Fruit fly (Drosophila melanogaster) whole organism, wandering third instar larva: Measurements from ENCODE around the gene CSN5.

Source experiments
- Abd-B ChIP-seq: fragments of >200 bp; optimal IDR thresholded peaks from 2 replicates; lab custom pipeline; 2017; ENCODE audit warnings: missing biosample characterization, missing genetic modification characterization
- Hnf4 ChIP-seq: fragments of 200-800 bp; sonication (Bioruptor generic); optimal IDR thresholded peaks from 2 replicates; lab custom pipeline; 2016; ENCODE audit warnings: missing biosample characterization, mild to moderate bottlenecking, missing genetic modification characterization
- Jra ChIP-seq: sonication (Bioruptor generic); optimal IDR thresholded peaks from 2 replicates; lab custom pipeline; 2016; ENCODE audit warnings: missing biosample characterization, missing genetic modification characterization
- Mio ChIP-seq: sonication (Bioruptor generic); optimal IDR thresholded peaks from 2 replicates; lab custom pipeline; 2016; ENCODE audit warnings: missing biosample characterization, missing genetic modification characterization
- br ChIP-seq: fragments of 200-800 bp; sonication (Bioruptor generic); optimal IDR thresholded peaks from 2 replicates; lab custom pipeline; 2016; ENCODE audit warnings: missing biosample characterization, missing genetic modification characterization
- brk ChIP-seq: fragments of 200-800 bp; sonication (Bioruptor generic); optimal IDR thresholded peaks from 2 replicates; lab custom pipeline; 2016; ENCODE audit warnings: missing biosample characterization, mild to moderate bottlenecking, missing genetic modification characterization
- dl ChIP-seq, 2 experiments: fragments of 175-275, 200-275 bp in 1 of 2; fragments of 200-275 bp in 1 of 2; sonication (Bioruptor generic); optimal IDR thresholded peaks; lab custom pipeline; 2018; ENCODE audit warnings: mild to moderate bottlenecking in 2 of 2, missing biosample characterization in 2 of 2, missing genetic modification characterization in 2 of 2, moderate library complexity in 2 of 2; ENCODE audit not compliant: partially characterized antibody in 2 of 2, insufficient read depth in 1 of 2
- foxo ChIP-seq, 2 experiments: fragments of 200-800 bp; sonication (Bioruptor generic); optimal IDR thresholded peaks; 2 replicates in 1 of 2; 3 replicates in 1 of 2; lab custom pipeline; 2016 to 2017; ENCODE audit warnings: missing biosample characterization in 2 of 2, missing genetic modification characterization in 2 of 2
- fru ChIP-seq: fragments of 200-800 bp; sonication (Bioruptor generic); optimal IDR thresholded peaks from 3 replicates; lab custom pipeline; 2016; ENCODE audit warnings: missing biosample characterization, mild to moderate bottlenecking, missing genetic modification characterization
- h ChIP-seq: fragments of 200-800 bp; sonication (Bioruptor generic); optimal IDR thresholded peaks from 3 replicates; lab custom pipeline; 2016; ENCODE audit warnings: missing biosample characterization, mild to moderate bottlenecking, missing genetic modification characterization
- lola ChIP-seq: fragments of >200 bp; optimal IDR thresholded peaks from 2 replicates; lab custom pipeline; 2017; ENCODE audit warnings: missing biosample characterization, missing genetic modification characterization
- pan ChIP-seq: fragments of >200 bp; optimal IDR thresholded peaks from 2 replicates; lab custom pipeline; 2017
- psq ChIP-seq: fragments of 200-800 bp; sonication (Bioruptor generic); optimal IDR thresholded peaks from 3 replicates; lab custom pipeline; 2017; ENCODE audit warnings: missing biosample characterization, mild to moderate bottlenecking, missing genetic modification characterization, moderate library complexity
- usp ChIP-seq: fragments of >200 bp; optimal IDR thresholded peaks from 2 replicates; lab custom pipeline; 2017; ENCODE audit warnings: missing biosample characterization, missing genetic modification characterization

- TF ChIP-seq fru (GFP tag; lab: Kevin White, UChicago) (no peak), pan (lab: Kevin White, UChicago) (no peak), psq (no peak), usp (GFP tag; lab: Kevin White, UChicago) (no peak), br (GFP tag; lab: Kevin White, UChicago) (no peak), lola (no peak), Jra (GFP tag; lab: Kevin White, UChicago) (no peak), Mio (GFP tag; lab: Kevin White, UChicago) (no peak), brk (GFP tag; lab: Kevin White, UChicago) (no peak), Hnf4 (GFP tag; lab: Kevin White, UChicago) (no peak), Abd-B (GFP tag; lab: Kevin White, UChicago) (no peak), foxo (GFP tag; optimal IDR thresholded peaks at IDR 0.05; lab: Kevin White, UChicago) (no peak), dl (GFP tag; optimal IDR thresholded peaks at IDR 0.05; lab: Kevin White, UChicago; ENCODE audit: insufficient read depth in 1 of 2, partially characterized antibody in 2 of 2) (no peak), h (GFP tag; lab: Kevin White, UChicago) (no peak)
Observed at dm6 chr3R:16434599-16434998, 35.3 kb upstream of the CSN5 start, which contains the start of gene CG14881.
